Worm (Caenorhabditis elegans) whole organism, young adult: ENCODE measurements around the gene F53F4.11.

Source experiments
- B0035.1 ChIP-seq: sonication (generic microtip); optimal IDR thresholded peaks from 2 replicates; lab custom pipeline; 2016; ENCODE audit warnings: missing genetic modification characterization, mild to moderate bottlenecking, missing compliant biosample characterization, missing genotype, missing genetic modification reagents
- C06A6.2 ChIP-seq: fragments of 200-800 bp; sonication (Bioruptor generic); conservative IDR thresholded peaks from 2 replicates; pipeline ENCODE4 v1.3.6; 2022; ENCODE audit warnings: missing genetic modification characterization, missing compliant biosample characterization
- F52B5.7 ChIP-seq: sonication (generic microtip); optimal IDR thresholded peaks from 2 replicates; lab custom pipeline; 2016; ENCODE audit warnings: mild to moderate bottlenecking, missing genetic modification characterization, missing compliant biosample characterization
- F57A8.1 ChIP-seq: fragments of 200-800 bp; sonication (Bioruptor generic); optimal IDR thresholded peaks from 2 replicates; lab custom pipeline; 2018; ENCODE audit warnings: mild to moderate bottlenecking, missing genetic modification characterization, moderate library complexity, missing compliant biosample characterization
- F57C9.4 ChIP-seq: sonication (generic microtip); optimal IDR thresholded peaks from 2 replicates; lab custom pipeline; 2017; ENCODE audit warnings: mild to moderate bottlenecking, missing genetic modification characterization, missing compliant biosample characterization
- K12H6.12 ChIP-seq: fragments of 200-800 bp; sonication (Bioruptor generic); optimal IDR thresholded peaks from 2 replicates; lab custom pipeline; 2018; ENCODE audit warnings: mild to moderate bottlenecking, missing genetic modification characterization, missing compliant biosample characterization
- Y53F4B.3 ChIP-seq: fragments of 200-800 bp; sonication (Bioruptor generic); IDR thresholded peaks from 2 replicates; pipeline ENCODE4 v1.3.6; 2022; ENCODE audit warnings: missing genetic modification reagents, missing genetic modification characterization, missing compliant biosample characterization
- Y67H2A.10 ChIP-seq: fragments of 200-800 bp; sonication (Bioruptor generic); conservative IDR thresholded peaks from 2 replicates; pipeline ENCODE4 v1.3.6; 2022; ENCODE audit warnings: missing genetic modification reagents, missing genetic modification characterization, missing compliant biosample characterization
- atf-7 ChIP-seq: sonication (generic microtip); optimal IDR thresholded peaks from 2 replicates; lab custom pipeline; 2017; ENCODE audit warnings: mild to moderate bottlenecking, missing genetic modification characterization, missing compliant biosample characterization
- attf-6 ChIP-seq: fragments of 200-800 bp; sonication (Bioruptor generic); IDR thresholded peaks from 2 replicates; pipeline ENCODE4 v1.3.6; 2022; ENCODE audit warnings: missing genetic modification reagents, missing genetic modification characterization, missing compliant biosample characterization
- bed-2 ChIP-seq: fragments of 200-800 bp; sonication (Bioruptor generic); IDR thresholded peaks from 2 replicates; pipeline ENCODE4 v1.3.6; 2022; ENCODE audit warnings: missing genetic modification reagents, missing genetic modification characterization, missing compliant biosample characterization
- ccch-3 ChIP-seq: fragments of 200-800 bp; sonication (Bioruptor generic); optimal IDR thresholded peaks from 2 replicates; lab custom pipeline; 2018; ENCODE audit warnings: mild to moderate bottlenecking, missing genetic modification characterization, missing compliant biosample characterization
- cebp-2 ChIP-seq: fragments of 200-800 bp; sonication (Bioruptor generic); IDR thresholded peaks from 2 replicates; pipeline ENCODE4 v1.3.6; 2022; ENCODE audit warnings: missing genetic modification characterization, missing compliant biosample characterization
- ceh-58 ChIP-seq: fragments of 200-800 bp; sonication (Bioruptor generic); IDR thresholded peaks from 2 replicates; pipeline ENCODE4 v1.3.6; 2022; ENCODE audit warnings: missing genetic modification characterization, missing compliant biosample characterization
- ceh-91 ChIP-seq: fragments of 200-800 bp; sonication (Bioruptor generic); IDR thresholded peaks from 2 replicates; pipeline ENCODE4 v1.3.6; 2022; ENCODE audit warnings: missing genetic modification reagents, missing genetic modification characterization, missing compliant biosample characterization
- chd-7 ChIP-seq: sonication (generic microtip); optimal IDR thresholded peaks from 2 replicates; lab custom pipeline; 2016; ENCODE audit warnings: mild to moderate bottlenecking, missing genetic modification characterization, moderate library complexity, missing compliant biosample characterization
- die-1 ChIP-seq: sonication (generic microtip); optimal IDR thresholded peaks from 2 replicates; lab custom pipeline; 2016; ENCODE audit warnings: missing genotype, mild to moderate bottlenecking, missing genetic modification characterization, missing compliant biosample characterization
- dpff-1 ChIP-seq: sonication (generic microtip); optimal IDR thresholded peaks from 2 replicates; lab custom pipeline; 2017; ENCODE audit warnings: mild to moderate bottlenecking, missing genetic modification characterization, missing compliant biosample characterization
- efl-1 ChIP-seq: fragments of 150-350 bp; optimal IDR thresholded peaks from 2 replicates; lab custom pipeline; 2014; ENCODE audit warnings: missing biosample characterization, missing genetic modification reagents, missing genetic modification characterization
- egl-18 ChIP-seq: fragments of 200-800 bp; sonication (Bioruptor generic); IDR thresholded peaks from 2 replicates; pipeline ENCODE4 v1.3.6; 2022; ENCODE audit warnings: missing genetic modification reagents, missing genetic modification characterization, missing compliant biosample characterization
- gei-17 ChIP-seq: fragments of 200-800 bp; sonication (Bioruptor generic); optimal IDR thresholded peaks from 2 replicates; lab custom pipeline; 2018; ENCODE audit warnings: mild to moderate bottlenecking, missing genetic modification characterization, missing compliant biosample characterization
- hlh-12 ChIP-seq: sonication (generic microtip); optimal IDR thresholded peaks from 2 replicates; lab custom pipeline; 2016; ENCODE audit warnings: missing genetic modification characterization, missing compliant biosample characterization
- hmg-20 ChIP-seq: fragments of 200-800 bp; sonication (Bioruptor generic); IDR thresholded peaks from 2 replicates; pipeline ENCODE4 v1.3.6; 2022; ENCODE audit warnings: missing genetic modification reagents, missing genetic modification characterization, missing compliant biosample characterization
- hrde-1 ChIP-seq: sonication (generic microtip); optimal IDR thresholded peaks from 2 replicates; lab custom pipeline; 2016; ENCODE audit warnings: missing genetic modification characterization, mild to moderate bottlenecking, missing compliant biosample characterization, moderate library complexity, missing genotype, missing genetic modification reagents, borderline replicate concordance
- hsf-1 ChIP-seq: fragments of 200-800 bp; sonication (Bioruptor generic); IDR thresholded peaks from 2 replicates; pipeline ENCODE4 v1.3.6; 2022; ENCODE audit warnings: missing genetic modification reagents, missing genetic modification characterization, missing compliant biosample characterization
- let-607 ChIP-seq, 2 experiments: fragments of 200-800 bp in 1 of 2; sonication (Bioruptor generic) in 1 of 2; sonication (generic microtip) in 1 of 2; optimal IDR thresholded peaks; 2 replicates each; lab custom pipeline; 2016 to 2018; ENCODE audit warnings: mild to moderate bottlenecking in 2 of 2, missing compliant biosample characterization in 2 of 2, missing genetic modification characterization in 2 of 2, moderate library complexity in 2 of 2, missing genotype in 1 of 2
- lin-26 ChIP-seq: fragments of 200-800 bp; sonication (Bioruptor generic); IDR thresholded peaks from 2 replicates; pipeline ENCODE4 v1.3.6; 2022; ENCODE audit warnings: missing genetic modification reagents, missing genetic modification characterization, missing compliant biosample characterization
- lin-35 ChIP-seq, 3 experiments: fragments of 150-350 bp in 2 of 3; sonication (generic microtip) in 1 of 3; optimal IDR thresholded peaks; 2 replicates each; lab custom pipeline; 2014 to 2018; ENCODE audit warnings: missing biosample characterization in 3 of 3, missing genetic modification characterization in 3 of 3, missing genetic modification reagents in 3 of 3
- lin-54 ChIP-seq: fragments of 200-800 bp; sonication (Bioruptor generic); optimal IDR thresholded peaks from 2 replicates; lab custom pipeline; 2018; ENCODE audit warnings: mild to moderate bottlenecking, missing genetic modification characterization, missing compliant biosample characterization
- lir-1 ChIP-seq: fragments of 200-800 bp; sonication (Bioruptor generic); conservative IDR thresholded peaks from 2 replicates; pipeline ENCODE4 v1.3.6; 2022; ENCODE audit warnings: missing genetic modification reagents, missing genetic modification characterization, missing compliant biosample characterization
- lsl-1 ChIP-seq: fragments of 200-800 bp; sonication (Bioruptor generic); optimal IDR thresholded peaks from 2 replicates; lab custom pipeline; 2018; ENCODE audit warnings: mild to moderate bottlenecking, missing genetic modification characterization, moderate library complexity, missing compliant biosample characterization
- madf-8 ChIP-seq: fragments of 200-800 bp; sonication (Bioruptor generic); conservative IDR thresholded peaks from 2 replicates; pipeline ENCODE4 v1.3.6; 2022; ENCODE audit warnings: missing genetic modification reagents, missing genetic modification characterization, missing compliant biosample characterization
- mcd-1 ChIP-seq: fragments of 200-800 bp; sonication (Bioruptor generic); IDR thresholded peaks from 2 replicates; pipeline ENCODE4 v1.3.6; 2022; ENCODE audit warnings: missing genetic modification reagents, missing genetic modification characterization, missing compliant biosample characterization
- mes-4 ChIP-seq: sonication (generic microtip); optimal IDR thresholded peaks from 2 replicates; lab custom pipeline; 2016; ENCODE audit warnings: missing genotype, missing genetic modification characterization, missing compliant biosample characterization
- mxl-1 ChIP-seq: sonication (generic microtip); optimal IDR thresholded peaks from 2 replicates; lab custom pipeline; 2016; ENCODE audit warnings: missing genetic modification characterization, missing compliant biosample characterization
- nfya-1 ChIP-seq: sonication (generic microtip); optimal IDR thresholded peaks from 2 replicates; lab custom pipeline; 2017; ENCODE audit warnings: antibody characterized with exemption, missing compliant biosample characterization, missing genetic modification characterization, borderline replicate concordance; ENCODE audit not compliant: insufficient read depth
- nfyb-1 ChIP-seq: fragments of 200-800 bp; sonication (Bioruptor generic); IDR thresholded peaks from 2 replicates; pipeline ENCODE4 v1.3.6; 2022; ENCODE audit warnings: missing genetic modification reagents, missing genetic modification characterization, missing compliant biosample characterization
- nhr-27 ChIP-seq: fragments of 200-800 bp; sonication (Bioruptor generic); optimal IDR thresholded peaks from 2 replicates; lab custom pipeline; 2018; ENCODE audit warnings: mild to moderate bottlenecking, missing genetic modification characterization, moderate library complexity, missing compliant biosample characterization
- nhr-90 ChIP-seq: sonication (generic microtip); optimal IDR thresholded peaks from 2 replicates; lab custom pipeline; 2016; ENCODE audit warnings: missing genotype, mild to moderate bottlenecking, missing genetic modification characterization, missing compliant biosample characterization
- rcor-1 ChIP-seq: fragments of 200-800 bp; sonication (Bioruptor generic); IDR thresholded peaks from 2 replicates; pipeline ENCODE4 v1.3.6; 2022; ENCODE audit warnings: missing genetic modification reagents, missing genetic modification characterization, missing compliant biosample characterization
- rec-8 ChIP-seq, 2 experiments: sonication (generic microtip); optimal IDR thresholded peaks; 2 replicates each; lab custom pipeline; 2016; ENCODE audit warnings: mild to moderate bottlenecking in 2 of 2, missing genetic modification characterization in 2 of 2, missing genetic modification reagents in 2 of 2, missing genotype in 2 of 2, missing biosample characterization in 1 of 2, missing compliant biosample characterization in 1 of 2, moderate library complexity in 1 of 2
- repo-1 ChIP-seq: sonication (generic microtip); optimal IDR thresholded peaks from 2 replicates; lab custom pipeline; 2017; ENCODE audit warnings: mild to moderate bottlenecking, missing genetic modification characterization, missing compliant biosample characterization
- sea-2 ChIP-seq: fragments of 200-800 bp; sonication (Bioruptor generic); IDR thresholded peaks from 2 replicates; pipeline ENCODE4 v1.3.6; 2022; ENCODE audit warnings: missing genetic modification characterization, missing compliant biosample characterization
- snpc-3.4 ChIP-seq: sonication (generic microtip); optimal IDR thresholded peaks from 2 replicates; lab custom pipeline; 2017; ENCODE audit warnings: missing genetic modification characterization, mild to moderate bottlenecking, missing compliant biosample characterization, antibody characterized with exemption, moderate library complexity, missing genotype, missing genetic modification reagents
- tlf-1 ChIP-seq: fragments of 200-800 bp; sonication (Bioruptor generic); optimal IDR thresholded peaks from 2 replicates; lab custom pipeline; 2018; ENCODE audit warnings: mild to moderate bottlenecking, missing genetic modification characterization, missing compliant biosample characterization
- unc-130 ChIP-seq: sonication (generic microtip); optimal IDR thresholded peaks from 2 replicates; lab custom pipeline; 2016; ENCODE audit warnings: missing genetic modification reagents, missing genetic modification characterization, missing compliant biosample characterization
- unc-62 ChIP-seq: fragments of 150-350 bp; optimal IDR thresholded peaks from 2 replicates; lab custom pipeline; 2014; ENCODE audit warnings: missing biosample characterization, missing genetic modification reagents, missing genetic modification characterization
- xnd-1 ChIP-seq: sonication (generic microtip); optimal IDR thresholded peaks from 2 replicates; lab custom pipeline; 2016; ENCODE audit warnings: missing genotype, missing genetic modification reagents, missing genetic modification characterization, missing compliant biosample characterization
- ztf-25 ChIP-seq: fragments of 200-800 bp; sonication (Bioruptor generic); IDR thresholded peaks from 2 replicates; pipeline ENCODE4 v1.3.6; 2022; ENCODE audit warnings: missing genetic modification reagents, missing genetic modification characterization, missing compliant biosample characterization

Gene F53F4.11

DNA sequence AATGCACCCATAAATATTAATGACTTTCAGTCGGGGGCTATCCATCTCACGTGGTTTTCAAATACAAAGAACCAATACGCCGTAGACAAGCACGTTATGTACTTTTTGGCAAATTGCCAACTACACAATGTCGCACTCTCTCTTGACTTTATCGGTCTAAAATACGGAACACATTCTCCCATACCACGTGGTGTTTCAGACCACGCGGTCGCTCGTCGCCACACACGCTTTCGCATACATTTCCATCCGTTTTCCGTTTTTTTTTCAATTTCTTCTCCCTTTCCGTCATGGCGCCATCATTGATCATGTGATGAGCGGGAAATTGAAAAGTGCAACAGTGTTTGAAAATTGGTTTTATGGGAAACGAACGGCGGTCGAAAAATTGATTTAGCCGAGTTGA lies 34.3 kb upstream of the F53F4.11 start (continued):
- TF ChIP-seq nfya-1 (tag; lab: Kevin White, UChicago): no peak
- TF ChIP-seq C06A6.2: peak; percentile 87
- no peak for TF ChIP-seq hmg-20
- no peak for TF ChIP-seq dpff-1 (tag; lab: Kevin White, UChicago)
- no peak for TF ChIP-seq rec-8 (tag; optimal IDR thresholded peaks at IDR 0.05; lab: Kevin White, UChicago)
- TF ChIP-seq Y53F4B.3 (GFP tag; lab: Robert Waterston, UW): no peak
- no peak for TF ChIP-seq lsl-1
- TF ChIP-seq nfyb-1 (GFP tag; lab: Robert Waterston, UW): peak; percentile 91
- peak; percentile 69 for TF ChIP-seq mcd-1
- peak; percentile 79 to 82 for TF ChIP-seq let-607 (tag; optimal IDR thresholded peaks at IDR 0.05; lab: Kevin White, UChicago)
- no peak for TF ChIP-seq unc-62 (GFP tag; lab: Kevin White, UChicago)
- TF ChIP-seq B0035.1 (tag; lab: Kevin White, UChicago): no peak
- TF ChIP-seq gei-17 (GFP tag; lab: Kevin White, UChicago): peak; percentile 82
- TF ChIP-seq rcor-1 (GFP tag; lab: Robert Waterston, UW): peak; percentile 59
- TF ChIP-seq ceh-58: no peak
- TF ChIP-seq hlh-12 (tag; lab: Kevin White, UChicago): no peak
- TF ChIP-seq F57A8.1 (GFP tag; lab: Kevin White, UChicago): no peak
- no peak for TF ChIP-seq efl-1 (GFP tag; lab: Kevin White, UChicago)
- TF ChIP-seq ztf-25 (GFP tag; lab: Robert Waterston, UW): no peak
- TF ChIP-seq repo-1 (tag; lab: Kevin White, UChicago): peak; percentile 70
- TF ChIP-seq sea-2 (GFP tag; lab: Robert Waterston, UW): no peak
- TF ChIP-seq lin-35 (GFP tag; optimal IDR thresholded peaks at IDR 0.05; lab: Kevin White, UChicago): peak in 1 of 3 experiments; percentile 64
- no peak for TF ChIP-seq mes-4 (tag; lab: Kevin White, UChicago)
- no peak for TF ChIP-seq F57C9.4 (tag; lab: Kevin White, UChicago)
- no peak for TF ChIP-seq nhr-27
- peak; percentile 97 for TF ChIP-seq chd-7 (tag; lab: Kevin White, UChicago)
- TF ChIP-seq tlf-1 (GFP tag; lab: Kevin White, UChicago): peak; percentile 89
- peak; percentile 79 for TF ChIP-seq lin-26 (GFP tag; lab: Robert Waterston, UW)
- no peak for TF ChIP-seq attf-6 (GFP tag; lab: Robert Waterston, UW)
- TF ChIP-seq snpc-3.4 (tag; lab: Kevin White, UChicago): no peak
- no peak for TF ChIP-seq hrde-1 (tag; lab: Kevin White, UChicago)
- no peak for TF ChIP-seq mxl-1 (tag; lab: Kevin White, UChicago)
- TF ChIP-seq cebp-2: no peak
- TF ChIP-seq lir-1 (GFP tag; lab: Robert Waterston, UW): peak; percentile 81; the same call in 1 of the 2 replicates
- no peak for TF ChIP-seq egl-18 (GFP tag; lab: Robert Waterston, UW)
- no peak for TF ChIP-seq unc-130 (GFP tag; lab: Kevin White, UChicago)
- no peak for TF ChIP-seq bed-2 (GFP tag; lab: Robert Waterston, UW)
- no peak for TF ChIP-seq ccch-3 (GFP tag; lab: Kevin White, UChicago)
- TF ChIP-seq lin-54: peak; percentile 66
- no peak for TF ChIP-seq xnd-1 (tag; lab: Kevin White, UChicago)
- TF ChIP-seq ceh-91 (GFP tag; lab: Robert Waterston, UW): no peak
- no peak for TF ChIP-seq Y67H2A.10
- TF ChIP-seq hsf-1: no peak
- TF ChIP-seq madf-8 (GFP tag; lab: Robert Waterston, UW): no peak
- peak; percentile 71 for TF ChIP-seq die-1 (tag; lab: Kevin White, UChicago)
- peak; percentile 75 for TF ChIP-seq nhr-90
- peak; percentile 84 for TF ChIP-seq atf-7 (tag; lab: Kevin White, UChicago)
- peak; percentile 84 for TF ChIP-seq K12H6.12
- peak; percentile 58 for TF ChIP-seq F52B5.7 (tag; lab: Kevin White, UChicago)
